Worm (Caenorhabditis elegans): ENCODE data around the gene Y94H6A.7.

DNA sequence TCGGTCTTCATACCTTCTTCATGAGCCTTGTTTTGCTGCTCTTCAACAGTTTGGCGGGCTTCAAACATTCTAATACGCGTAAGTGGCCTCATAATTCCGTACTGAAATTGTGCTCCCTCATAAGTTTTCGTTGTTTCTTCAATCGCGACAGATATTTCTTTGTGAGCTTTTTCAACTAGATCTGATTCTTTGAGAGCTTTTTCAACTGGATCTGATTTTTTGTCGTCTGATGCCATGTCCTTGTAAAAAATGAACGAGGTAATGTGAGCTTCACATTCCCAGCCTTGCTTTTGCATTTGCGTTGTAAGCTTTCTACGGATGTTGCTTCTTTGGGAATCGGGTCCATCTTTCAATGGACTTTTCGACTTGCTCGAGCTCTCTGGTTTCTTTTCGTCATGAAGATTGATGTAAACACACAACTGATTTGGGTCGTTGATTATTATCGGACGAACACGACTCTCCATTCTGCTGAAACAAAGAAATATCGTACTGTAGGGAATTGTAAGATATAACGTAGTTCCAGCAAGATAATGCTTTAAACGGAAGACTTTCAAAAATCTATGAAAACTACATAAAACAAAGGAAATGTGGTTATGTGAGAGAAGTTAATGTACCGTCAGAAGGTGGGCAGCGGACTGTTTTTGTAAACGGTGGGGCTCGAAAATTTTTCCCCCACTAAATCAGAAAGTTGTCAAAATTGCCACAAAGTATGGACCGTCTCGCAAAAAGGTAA is 6.0 kb downstream of the Y94H6A.7 start, which contains the start of gene Y94H6A.10:
- TF ChIP-seq lin-13 (GFP tag; optimal IDR thresholded peaks at IDR 0.05): peak; percentile 44
- no peak for TF ChIP-seq nhr-76 (tag; optimal IDR thresholded peaks at IDR 0.05)
- TF ChIP-seq mdt-29 (GFP tag; IDR thresholded peaks at IDR 0.05): no peak
- TF ChIP-seq pqm-1 (tag; optimal IDR thresholded peaks at IDR 0.05): no peak
- TF ChIP-seq mep-1 (tag; optimal IDR thresholded peaks at IDR 0.05): no peak
- TF ChIP-seq mxl-2 (GFP tag; conservative IDR thresholded peaks at IDR 0.05): no peak
- TF ChIP-seq nhr-77 (tag; optimal IDR thresholded peaks at IDR 0.05): no peak
- no peak for TF ChIP-seq nhr-237 (tag; optimal IDR thresholded peaks at IDR 0.05)
- no peak for TF ChIP-seq snpc-4 (tag; optimal IDR thresholded peaks at IDR 0.05)
- TF ChIP-seq daf-8 (GFP tag; IDR thresholded peaks at IDR 0.05): no peak
- no peak for TF ChIP-seq Y48G9A.11 (GFP tag; IDR thresholded peaks at IDR 0.05)
- TF ChIP-seq F49E8.2 (tag; optimal IDR thresholded peaks at IDR 0.05; ENCODE audit: borderline replicate concordance): no peak

Data from whole organism, L4 larva.